Worm (Caenorhabditis elegans) whole organism, late embryonic: ENCODE results near the gene nhr-247.

Source experiments
- T23F11.4 ChIP-seq: fragments of 200-800 bp; sonication (Bioruptor generic); optimal IDR thresholded peaks from 2 replicates; lab custom pipeline; 2018; ENCODE audit warnings: mild to moderate bottlenecking, missing genetic modification characterization, missing compliant biosample characterization
- Y22D7AL.16 ChIP-seq: sonication (generic microtip); optimal IDR thresholded peaks from 2 replicates; lab custom pipeline; 2016; ENCODE audit warnings: missing genetic modification characterization, missing compliant biosample characterization
- ama-1 ChIP-seq: fragments of 150-350 bp; optimal IDR thresholded peaks from 2 replicates; lab custom pipeline; 2014
- ceh-18 ChIP-seq: sonication (generic microtip); optimal IDR thresholded peaks from 2 replicates; lab custom pipeline; 2016; ENCODE audit warnings: missing genetic modification characterization, missing compliant biosample characterization
- ceh-19 ChIP-seq: fragments of 200-800 bp; sonication (Bioruptor generic); optimal IDR thresholded peaks from 2 replicates; lab custom pipeline; 2018; ENCODE audit warnings: mild to moderate bottlenecking, missing genetic modification characterization, missing compliant biosample characterization
- ceh-22 ChIP-seq: sonication (generic microtip); optimal IDR thresholded peaks from 2 replicates; lab custom pipeline; 2017; ENCODE audit warnings: missing biosample characterization, missing genetic modification characterization
- ceh-24 ChIP-seq: sonication (generic microtip); optimal IDR thresholded peaks from 2 replicates; lab custom pipeline; 2016; ENCODE audit warnings: mild to moderate bottlenecking, missing genetic modification characterization, missing compliant biosample characterization
- ceh-34 ChIP-seq: sonication (generic microtip); optimal IDR thresholded peaks from 2 replicates; lab custom pipeline; 2016; ENCODE audit warnings: mild to moderate bottlenecking, missing genetic modification characterization, missing compliant biosample characterization
- ceh-48 ChIP-seq: sonication (generic microtip); optimal IDR thresholded peaks from 2 replicates; lab custom pipeline; 2016; ENCODE audit warnings: missing genetic modification characterization, inconsistent platforms, missing compliant biosample characterization
- ceh-6 ChIP-seq: fragments of 200-800 bp; sonication (Bioruptor generic); optimal IDR thresholded peaks from 2 replicates; lab custom pipeline; 2018; ENCODE audit warnings: mild to moderate bottlenecking, missing genetic modification characterization, missing compliant biosample characterization
- ceh-9 ChIP-seq: sonication (generic microtip); optimal IDR thresholded peaks from 2 replicates; lab custom pipeline; 2016; ENCODE audit warnings: mild to moderate bottlenecking, missing genetic modification characterization, inconsistent platforms, missing compliant biosample characterization
- elt-2 ChIP-seq: sonication (generic microtip); optimal IDR thresholded peaks from 2 replicates; lab custom pipeline; 2016; ENCODE audit warnings: missing genetic modification reagents, missing genetic modification characterization, missing compliant biosample characterization
- ets-4 ChIP-seq: sonication (generic microtip); optimal IDR thresholded peaks from 2 replicates; lab custom pipeline; 2016; ENCODE audit warnings: missing genetic modification characterization, missing compliant biosample characterization
- fax-1 ChIP-seq: sonication (generic microtip); optimal IDR thresholded peaks from 2 replicates; lab custom pipeline; 2016; ENCODE audit warnings: missing genotype, missing genetic modification characterization, missing compliant biosample characterization
- fkh-10 ChIP-seq: fragments of 150-350 bp; optimal IDR thresholded peaks from 2 replicates; lab custom pipeline; 2014; ENCODE audit warnings: missing biosample characterization, missing genetic modification reagents, missing genetic modification characterization
- hlh-15 ChIP-seq: sonication (generic microtip); optimal IDR thresholded peaks from 2 replicates; lab custom pipeline; 2016; ENCODE audit warnings: missing genetic modification characterization, missing compliant biosample characterization
- hlh-30 ChIP-seq: sonication (generic microtip); optimal IDR thresholded peaks from 2 replicates; lab custom pipeline; 2017; ENCODE audit warnings: antibody characterized with exemption, missing genetic modification characterization, missing compliant biosample characterization; ENCODE audit not compliant: insufficient read depth
- madf-2 ChIP-seq: sonication (generic microtip); optimal IDR thresholded peaks from 2 replicates; lab custom pipeline; 2017; ENCODE audit warnings: missing genetic modification characterization, missing compliant biosample characterization
- nhr-232 ChIP-seq: sonication (generic microtip); optimal IDR thresholded peaks from 2 replicates; lab custom pipeline; 2016; ENCODE audit warnings: missing genetic modification characterization, missing compliant biosample characterization
- npax-4 ChIP-seq: sonication (generic microtip); optimal IDR thresholded peaks from 2 replicates; lab custom pipeline; 2016; ENCODE audit warnings: missing genetic modification characterization, missing compliant biosample characterization
- pag-3 ChIP-seq: sonication (generic microtip); optimal IDR thresholded peaks from 2 replicates; lab custom pipeline; 2016; ENCODE audit warnings: missing compliant biosample characterization, missing genetic modification characterization, borderline replicate concordance
- pat-9 ChIP-seq: fragments of 200-800 bp; sonication (Bioruptor generic); optimal IDR thresholded peaks from 2 replicates; lab custom pipeline; 2018; ENCODE audit warnings: mild to moderate bottlenecking, missing genetic modification characterization, moderate library complexity, missing compliant biosample characterization
- pqm-1 ChIP-seq: sonication (generic microtip); optimal IDR thresholded peaks from 2 replicates; lab custom pipeline; 2016; ENCODE audit warnings: missing genetic modification characterization, missing compliant biosample characterization
- pros-1 ChIP-seq: fragments of 150-350 bp; optimal IDR thresholded peaks from 2 replicates; lab custom pipeline; 2014; ENCODE audit warnings: missing biosample characterization, missing genetic modification reagents, missing genetic modification characterization
- ref-2 ChIP-seq: sonication (generic microtip); optimal IDR thresholded peaks from 2 replicates; lab custom pipeline; 2016; ENCODE audit warnings: missing genetic modification characterization, missing compliant biosample characterization
- rnt-1 ChIP-seq: sonication (generic microtip); optimal IDR thresholded peaks from 2 replicates; lab custom pipeline; 2016; ENCODE audit warnings: missing genetic modification characterization, missing compliant biosample characterization
- sdc-2 ChIP-seq: sonication (generic microtip); optimal IDR thresholded peaks from 2 replicates; lab custom pipeline; 2016; ENCODE audit warnings: missing genotype, missing genetic modification characterization, missing compliant biosample characterization
- sox-2 ChIP-seq: fragments of 200-800 bp; sonication (Bioruptor generic); IDR thresholded peaks from 2 replicates; pipeline ENCODE4 v1.3.6; 2022; ENCODE audit warnings: missing genetic modification reagents, missing genetic modification characterization, missing compliant biosample characterization
- sox-4 ChIP-seq: sonication (generic microtip); optimal IDR thresholded peaks from 2 replicates; lab custom pipeline; 2017; ENCODE audit warnings: mild to moderate bottlenecking, missing genetic modification characterization, inconsistent platforms, missing compliant biosample characterization
- syd-9 ChIP-seq: sonication (generic microtip); optimal IDR thresholded peaks from 2 replicates; lab custom pipeline; 2016; ENCODE audit warnings: mild to moderate bottlenecking, missing genetic modification characterization, moderate library complexity, missing compliant biosample characterization
- tbx-2 ChIP-seq: sonication (generic microtip); optimal IDR thresholded peaks from 2 replicates; lab custom pipeline; 2016; ENCODE audit warnings: missing genetic modification characterization, missing compliant biosample characterization
- tbx-7 ChIP-seq: sonication (generic microtip); optimal IDR thresholded peaks from 2 replicates; lab custom pipeline; 2016; ENCODE audit warnings: missing genotype, missing genetic modification characterization, missing compliant biosample characterization
- ttx-3 ChIP-seq: sonication (generic microtip); optimal IDR thresholded peaks from 2 replicates; lab custom pipeline; 2016; ENCODE audit warnings: missing genetic modification reagents, missing genetic modification characterization, missing compliant biosample characterization
- unc-3 ChIP-seq, 2 experiments: fragments of 200-800 bp in 1 of 2; sonication (Bioruptor generic) in 1 of 2; sonication (generic microtip) in 1 of 2; conservative IDR thresholded peaks in 1 of 2; optimal IDR thresholded peaks in 1 of 2; 2 replicates each; pipeline versions ENCODE4 v1.3.6 to Lab custom; 2016 to 2022; ENCODE audit warnings: missing compliant biosample characterization in 2 of 2, missing genetic modification characterization in 2 of 2, missing genetic modification reagents in 1 of 2
- unc-55 ChIP-seq: sonication (generic microtip); optimal IDR thresholded peaks from 2 replicates; lab custom pipeline; 2017; ENCODE audit warnings: missing biosample characterization, missing genetic modification reagents, missing genetic modification characterization
- unc-86 ChIP-seq: sonication (generic microtip); optimal IDR thresholded peaks from 2 replicates; lab custom pipeline; 2016; ENCODE audit warnings: missing genetic modification characterization, missing compliant biosample characterization
- zip-5 ChIP-seq: sonication (generic microtip); optimal IDR thresholded peaks from 2 replicates; lab custom pipeline; 2016; ENCODE audit warnings: missing genetic modification characterization, missing compliant biosample characterization

The nhr-247 gene

DNA sequence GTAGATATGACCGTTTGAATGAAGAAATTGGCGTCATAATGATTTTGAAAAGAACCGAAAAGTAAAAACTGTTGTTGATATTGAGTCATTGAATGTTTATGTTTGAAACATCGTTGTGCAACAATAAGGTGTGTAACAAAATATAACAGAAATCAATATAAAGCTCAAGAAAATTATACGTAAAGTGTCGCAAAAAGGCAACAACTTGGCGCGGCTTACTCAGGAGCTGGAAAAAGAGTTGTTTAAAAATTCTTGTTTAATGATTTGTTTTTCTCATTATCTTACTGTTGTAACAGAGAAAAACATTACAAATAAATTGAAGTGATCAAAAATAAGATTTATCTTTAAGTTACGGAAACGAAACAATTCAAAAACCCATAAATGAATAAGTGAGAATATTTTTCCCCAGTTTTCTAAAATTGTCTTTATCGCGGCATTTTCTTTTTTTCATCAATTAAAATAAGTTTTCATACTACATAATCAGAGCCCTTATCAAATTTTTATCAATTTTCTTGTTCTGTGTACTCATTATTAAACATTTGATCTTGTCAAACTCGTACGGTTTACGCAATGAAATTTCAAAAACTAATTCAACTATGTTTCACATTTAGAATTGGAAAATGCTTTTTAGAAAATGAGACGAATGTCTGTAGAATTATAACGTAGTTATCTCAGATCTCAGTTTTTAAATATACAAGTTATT is 5.1 kb downstream of the nhr-247 start, which contains the start of gene ZK1037.6:
TSS of gene ZK1037.6 (minus strand) at position 51 of the 703 bp plus-strand sequence.
- no peak for TF ChIP-seq rnt-1 (tag; lab: Kevin White, UChicago)
- TF ChIP-seq pag-3 (tag; lab: Kevin White, UChicago), result no peak
- no peak for TF ChIP-seq sox-4 (tag; lab: Kevin White, UChicago)
- no peak for TF ChIP-seq ceh-9 (tag; lab: Kevin White, UChicago)
- TF ChIP-seq elt-2, result no peak
- no peak for TF ChIP-seq ttx-3 (tag; lab: Kevin White, UChicago)
- TF ChIP-seq ceh-24 (tag; lab: Kevin White, UChicago), result no peak

DNA sequence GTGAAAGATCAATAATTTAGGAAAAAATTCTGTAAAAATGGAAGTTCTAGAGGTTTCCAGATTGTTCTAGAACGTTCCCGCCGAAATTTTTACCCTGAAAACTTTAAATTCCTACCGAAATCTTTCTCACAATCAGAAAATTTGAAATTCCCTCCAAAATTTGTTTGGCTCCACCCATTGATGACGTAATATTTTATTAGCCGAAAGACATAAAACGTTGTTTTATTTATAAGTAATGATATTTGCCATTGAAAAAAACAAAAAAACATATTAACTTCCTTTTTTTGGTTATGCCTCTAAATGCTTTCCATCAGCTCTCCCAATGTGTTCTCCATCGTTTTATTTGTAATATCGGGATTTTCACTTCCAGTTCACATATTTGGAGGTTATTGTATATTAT is 7.5 kb downstream of the nhr-247 start, which contains the start of gene srh-295:
TSS of gene srh-295 (plus strand) at position 301 of the 400 bp plus-strand sequence.
- TF ChIP-seq ref-2 (no peak), ceh-9 (tag; lab: Kevin White, UChicago) (no peak), unc-3 (GFP tag; conservative IDR thresholded peaks at IDR 0.05; lab: Robert Waterston, UW) (no peak), unc-3 (tag; optimal IDR thresholded peaks at IDR 0.05; lab: Kevin White, UChicago) (no peak), pros-1 (tag; lab: Kevin White, UChicago) (no peak), elt-2 (no peak), T23F11.4 (GFP tag; lab: Kevin White, UChicago) (no peak), rnt-1 (tag; lab: Kevin White, UChicago) (no peak), ceh-34 (no peak), ceh-22 (tag; lab: Kevin White, UChicago) (no peak), hlh-30 (tag; lab: Kevin White, UChicago) (no peak), ceh-48 (no peak), fkh-10 (GFP tag; lab: Kevin White, UChicago) (no peak), sdc-2 (tag; lab: Kevin White, UChicago) (no peak), tbx-2 (tag; lab: Kevin White, UChicago) (no peak), nhr-232 (tag; lab: Kevin White, UChicago) (no peak), zip-5 (tag; lab: Kevin White, UChicago) (no peak), madf-2 (tag; lab: Kevin White, UChicago) (no peak), pat-9 (tag; lab: Kevin White, UChicago) (no peak), ceh-6 (GFP tag; lab: Kevin White, UChicago) (no peak)

DNA sequence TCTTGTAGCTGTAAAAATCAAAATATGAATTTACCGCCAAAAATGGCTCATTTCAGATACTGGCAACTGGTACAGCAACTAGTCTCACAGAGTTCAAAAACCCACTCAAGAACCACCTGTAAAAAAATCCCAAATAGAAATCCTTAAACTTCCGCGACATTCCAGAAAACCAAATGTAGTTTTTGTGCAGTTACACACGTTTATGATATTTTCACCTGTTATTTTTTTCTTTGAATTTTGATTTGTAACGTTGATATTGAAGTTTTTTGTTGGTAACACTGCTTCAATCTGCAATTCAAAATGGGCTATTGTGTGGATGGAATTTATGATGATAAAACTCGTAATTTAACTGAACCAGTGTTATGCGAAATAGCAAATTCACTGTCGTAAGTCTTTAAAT is 10.1 kb downstream of the nhr-247 start, which contains the start of gene srw-113:
TSS of gene srw-113 (plus strand) at position 301 of the 400 bp plus-strand sequence.
- TF ChIP-seq syd-9 (tag; lab: Kevin White, UChicago), result no peak
- no peak for TF ChIP-seq ttx-3 (tag; lab: Kevin White, UChicago)
- TF ChIP-seq fax-1, result no peak
- no peak for TF ChIP-seq ceh-24 (tag; lab: Kevin White, UChicago)
- TF ChIP-seq, all 69 proteins: peak for 0

DNA sequence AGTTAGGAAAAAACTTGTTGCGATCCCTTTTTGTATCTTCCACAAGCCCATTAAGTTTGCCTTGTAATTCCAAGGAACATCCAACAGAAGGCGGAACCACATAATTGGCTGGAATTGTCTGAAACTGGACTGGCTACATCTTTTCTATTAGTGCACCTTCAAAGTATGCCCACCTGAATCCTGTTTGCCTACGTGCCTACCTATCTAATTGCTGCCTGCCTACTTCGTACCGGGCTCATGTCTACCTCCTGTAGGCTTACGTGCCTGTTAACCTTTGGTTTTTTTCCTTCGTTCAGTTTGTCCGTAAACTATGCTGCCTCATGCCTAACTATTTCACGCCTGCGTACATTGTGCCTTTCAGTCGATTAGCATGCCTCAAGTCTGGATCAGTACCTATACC is 14.6 kb downstream of the nhr-247 start, which contains the start of gene wrt-7:
TSS of gene wrt-7 (minus strand) at position 101 of the 400 bp plus-strand sequence.
- TF ChIP-seq ceh-6 (GFP tag; lab: Kevin White, UChicago) (no peak), ceh-34 (no peak), ama-1 (no peak)

DNA sequence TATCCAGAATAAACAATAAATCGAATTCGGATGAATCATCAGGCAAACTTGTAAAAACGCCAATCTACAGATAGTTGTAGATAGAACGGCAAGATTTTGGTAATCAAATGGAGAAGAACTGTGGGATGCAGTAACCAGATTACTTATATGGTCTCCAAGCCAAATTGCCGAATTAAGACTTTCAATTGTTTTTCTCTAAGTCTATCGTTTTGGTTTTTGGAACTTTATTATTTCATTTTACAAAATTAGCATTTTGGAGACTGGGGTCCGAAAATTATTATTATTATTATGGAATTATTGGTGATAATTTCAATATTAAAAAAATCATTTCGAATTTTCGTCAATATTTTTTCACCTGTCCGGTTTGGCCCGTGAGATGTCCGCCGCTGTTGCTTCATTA is 16.6 kb downstream of the nhr-247 start, which contains the start of gene clec-228:
TSS of gene clec-228 (minus strand) at position 101 of the 400 bp plus-strand sequence.
- no peak for TF ChIP-seq hlh-15 (tag; lab: Kevin White, UChicago)
- TF ChIP-seq unc-55 (GFP tag; lab: Kevin White, UChicago), result no peak
- TF ChIP-seq unc-86 (tag; lab: Kevin White, UChicago), result no peak
- no peak for TF ChIP-seq Y22D7AL.16 (tag; lab: Kevin White, UChicago)
- no peak for TF ChIP-seq pqm-1 (tag; lab: Kevin White, UChicago)
- TF ChIP-seq ets-4, result no peak
- no peak for TF ChIP-seq tbx-7 (tag; lab: Kevin White, UChicago)
- TF ChIP-seq ceh-19 (GFP tag; lab: Kevin White, UChicago), result no peak
- TF ChIP-seq unc-3 (GFP tag; conservative IDR thresholded peaks at IDR 0.05; lab: Robert Waterston, UW), result no peak
- TF ChIP-seq unc-3 (tag; optimal IDR thresholded peaks at IDR 0.05; lab: Kevin White, UChicago), result no peak
- no peak for TF ChIP-seq hlh-30 (tag; lab: Kevin White, UChicago)
- no peak for TF ChIP-seq npax-4 (tag; lab: Kevin White, UChicago)
- TF ChIP-seq ceh-18 (tag; lab: Kevin White, UChicago), result no peak
- TF ChIP-seq sox-2 (GFP tag; lab: Robert Waterston, UW), result no peak
- no peak for TF ChIP-seq sox-4 (tag; lab: Kevin White, UChicago)
- no peak for TF ChIP-seq ceh-34
